Fruit fly (Drosophila melanogaster): ENCODE data around the gene Cpr100A.

Gene Cpr100A

dm6 chr3R:30867232-30867631 is at the start of gene Cpr100A:
Gene Cpr100A, plus strand, starts transcription at chr3R:30867521.
- TF ChIP-seq Blimp-1 (GFP tag; optimal IDR thresholded peaks at IDR 0.05) (peak; percentile 24), CG34422 (GFP tag; IDR thresholded peaks at IDR 0.05) (no peak)

- TF ChIP-seq Dp (GFP tag; optimal IDR thresholded peaks at IDR 0.05) (no peak), ATbp (GFP tag; optimal IDR thresholded peaks at IDR 0.05) (peak; percentile 16), CG3407 (GFP tag; optimal IDR thresholded peaks at IDR 0.05) (no peak), Lhr (GFP tag; optimal IDR thresholded peaks at IDR 0.05) (no peak), sug (tag; optimal IDR thresholded peaks at IDR 0.05) (no peak), chm (GFP tag; IDR thresholded peaks at IDR 0.05) (no peak), CG3065 (GFP tag; optimal IDR thresholded peaks at IDR 0.05) (peak; percentile 29), CG10267 (tag; optimal IDR thresholded peaks at IDR 0.05) (no peak), ara (GFP tag; IDR thresholded peaks at IDR 0.05) (no peak), da (GFP tag; optimal IDR thresholded peaks at IDR 0.05) (no peak), slp2 (GFP tag; optimal IDR thresholded peaks at IDR 0.05) (no peak), Hr3 (GFP tag; optimal IDR thresholded peaks at IDR 0.05) (no peak), CG13894 (tag; optimal IDR thresholded peaks at IDR 0.05) (peak; percentile 75), Side (GFP tag; optimal IDR thresholded peaks at IDR 0.05) (no peak), ap (GFP tag; IDR thresholded peaks at IDR 0.05) (no peak), CG12769 (tag; optimal IDR thresholded peaks at IDR 0.05) (peak; percentile 60), kay (GFP tag; optimal IDR thresholded peaks at IDR 0.05) (no peak), pzg (GFP tag; optimal IDR thresholded peaks at IDR 0.05) (no peak), Drgx (GFP tag; IDR thresholded peaks at IDR 0.05) (0 out of 2 replicates have a peak, but pooled peaks have one; percentile 15), kni (GFP tag; optimal IDR thresholded peaks at IDR 0.05) (peak; percentile 49), HLH54F (GFP tag; optimal IDR thresholded peaks at IDR 0.05) (no peak), Med (GFP tag) (peak; percentile 12), CG11723 (GFP tag; optimal IDR thresholded peaks at IDR 0.05) (no peak), CG33213 (GFP tag; optimal IDR thresholded peaks at IDR 0.05) (no peak), seq (GFP tag; IDR thresholded peaks at IDR 0.05) (peak; percentile 25; the same call in 1 of the 2 replicates), lola (GFP tag; optimal IDR thresholded peaks at IDR 0.05) (peak in 1 of 3 experiments; percentile 1), run (tag; optimal IDR thresholded peaks at IDR 0.05) (no peak), pros (GFP tag; optimal IDR thresholded peaks at IDR 0.05) (no peak), CG7357 (GFP tag; IDR thresholded peaks at IDR 0.05) (no peak), HLH3B (GFP tag; IDR thresholded peaks at IDR 0.05) (no peak), Ssrp (tag; optimal IDR thresholded peaks at IDR 0.05) (no peak), CG5245 (GFP tag; optimal IDR thresholded peaks at IDR 0.05) (no peak), tin (GFP tag; optimal IDR thresholded peaks at IDR 0.05) (no peak), CG18476 (GFP tag; optimal IDR thresholded peaks at IDR 0.05) (no peak), en (GFP tag; optimal IDR thresholded peaks at IDR 0.05) (no peak), CG12299 (tag; optimal IDR thresholded peaks at IDR 0.05) (no peak), Meics (GFP tag; optimal IDR thresholded peaks at IDR 0.05) (no peak), CG2678 (tag; optimal IDR thresholded peaks at IDR 0.05) (peak; percentile 3), CG2199 (GFP tag; IDR thresholded peaks at IDR 0.05) (no peak), CG8359 (GFP tag; optimal IDR thresholded peaks at IDR 0.05; ENCODE audit: borderline replicate concordance) (no peak), p53 (GFP tag; optimal IDR thresholded peaks at IDR 0.05) (no peak), Taf1 (GFP tag; IDR thresholded peaks at IDR 0.05) (no peak), CG9932 (GFP tag; IDR thresholded peaks at IDR 0.05) (0 out of 2 replicates have a peak, but pooled peaks have one; percentile 12), hth (optimal IDR thresholded peaks at IDR 0.05) (no peak), sens (GFP tag) (peak; percentile 79), mld (GFP tag; IDR thresholded peaks at IDR 0.05; ENCODE audit: partially characterized antibody) (no peak), bbx (GFP tag; IDR thresholded peaks at IDR 0.05; ENCODE audit: partially characterized antibody) (no peak)
Measured at dm6 chr3R:30820707-30821319, 46.5 kb upstream of the Cpr100A start.
